Worm (Caenorhabditis elegans): ENCODE results near the gene nhr-249.

- TF ChIP-seq egl-27 (tag; optimal IDR thresholded peaks at IDR 0.05) (no peak), R02D3.7 (tag; optimal IDR thresholded peaks at IDR 0.05) (no peak), ces-1 (GFP tag; optimal IDR thresholded peaks at IDR 0.05) (no peak), fos-1 (tag; optimal IDR thresholded peaks at IDR 0.05) (no peak), ztf-11 (tag; optimal IDR thresholded peaks at IDR 0.05) (no peak), unc-62 (GFP tag; optimal IDR thresholded peaks at IDR 0.05 in 1 of 2) (no peak), unc-62 (tag; optimal IDR thresholded peaks at IDR 0.05) (no peak), skn-1 (tag; optimal IDR thresholded peaks at IDR 0.05) (no peak), lim-7 (GFP tag; IDR thresholded peaks at IDR 0.05) (no peak), mep-1 (tag; optimal IDR thresholded peaks at IDR 0.05) (peak; percentile 71)
These were observed 44.2 kb upstream of the nhr-249 start for ce11 chrIV:7016502-7016901.
